Worm (Caenorhabditis elegans): ENCODE data around the gene snpc-3.4.
A peak's percentile ranks its signal among the peaks of the same experiment; 100 is the strongest.

snpc-3.4 gene

DNA sequence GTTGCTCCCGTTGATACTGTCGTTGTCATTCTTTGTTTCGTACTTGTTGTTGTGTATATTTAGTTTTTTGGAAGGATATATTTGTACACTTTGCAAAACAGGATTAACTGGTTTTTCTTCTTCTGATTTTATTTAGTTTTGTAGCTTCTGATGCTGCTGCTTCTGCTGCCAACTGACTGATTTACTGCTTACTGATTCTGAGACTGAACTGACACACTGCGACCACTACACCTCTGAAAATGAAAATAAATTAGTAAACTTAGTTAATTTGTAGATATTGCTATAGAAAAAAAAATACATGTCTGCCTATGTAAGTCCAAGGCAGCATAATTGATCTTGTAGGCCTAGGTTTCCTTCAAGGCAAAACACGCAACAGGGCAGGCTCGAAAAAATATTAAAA is 47.1 kb upstream of the snpc-3.4 start, which contains the start of gene R10E9.4:
Gene R10E9.4, minus strand, starts transcription at position 101 of the 400 bp plus-strand sequence.
- TF ChIP-seq jun-1 (tag; optimal IDR thresholded peaks at IDR 0.05) (no peak), ama-1 (optimal IDR thresholded peaks at IDR 0.05) (no peak), eor-1 (tag; optimal IDR thresholded peaks at IDR 0.05) (no peak), nhr-12 (tag; optimal IDR thresholded peaks at IDR 0.05) (no peak), fkh-2 (tag; optimal IDR thresholded peaks at IDR 0.05) (no peak), mml-1 (tag; optimal IDR thresholded peaks at IDR 0.05) (no peak), egl-27 (tag; optimal IDR thresholded peaks at IDR 0.05) (no peak), R02D3.7 (tag; optimal IDR thresholded peaks at IDR 0.05) (no peak), nhr-11 (tag; optimal IDR thresholded peaks at IDR 0.05) (no peak)

DNA sequence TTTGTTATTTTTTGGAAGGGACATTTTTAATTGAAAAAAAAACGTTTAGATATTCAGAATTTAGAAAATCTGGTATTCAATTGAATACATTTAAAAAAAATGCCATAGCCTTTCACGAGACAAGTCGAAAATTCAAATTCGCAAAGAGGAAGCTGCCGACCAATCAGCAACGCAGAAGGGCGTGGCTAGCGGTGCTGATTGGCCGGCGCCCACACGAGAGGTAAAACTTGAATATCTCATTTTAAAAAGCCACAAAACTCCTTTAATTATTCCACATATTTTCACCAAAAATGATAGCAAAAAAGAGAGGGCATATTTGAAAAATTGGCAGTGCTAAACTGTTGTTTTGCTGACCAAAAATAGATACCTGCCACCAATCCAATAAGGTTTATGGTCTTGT is 45.3 kb upstream of the snpc-3.4 start:
- no peak for TF ChIP-seq elt-1 (tag; optimal IDR thresholded peaks at IDR 0.05)
- peak; percentile 75 for TF ChIP-seq nfya-1 (tag; optimal IDR thresholded peaks at IDR 0.05; ENCODE audit: insufficient read depth)

DNA sequence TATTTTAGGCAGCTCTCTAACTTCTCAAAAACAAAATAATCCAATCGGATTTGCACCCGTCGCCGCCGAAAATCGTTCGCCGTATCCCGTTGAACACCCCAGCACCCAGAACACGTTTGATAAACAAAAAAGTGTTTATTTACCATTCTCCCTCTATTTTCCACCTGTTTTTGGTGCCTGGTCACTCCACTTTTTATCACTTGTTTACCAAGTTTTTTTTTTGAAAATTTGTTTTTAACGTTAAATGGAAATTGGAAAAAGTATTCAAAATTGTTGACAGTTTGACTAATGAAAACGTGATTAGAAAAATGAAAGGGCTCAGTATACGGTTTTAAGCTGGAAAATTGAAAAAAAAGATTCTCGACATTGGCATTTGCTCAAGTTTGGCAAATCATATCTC is 44.8 kb upstream of the snpc-3.4 start:
- TF ChIP-seq ztf-11 (tag; optimal IDR thresholded peaks at IDR 0.05) (no peak), R02D3.7 (tag; optimal IDR thresholded peaks at IDR 0.05) (no peak), pha-4 (tag; optimal IDR thresholded peaks at IDR 0.05) (peak; percentile 84), ceh-82 (tag; optimal IDR thresholded peaks at IDR 0.05) (no peak), nhr-11 (tag; optimal IDR thresholded peaks at IDR 0.05) (no peak)

DNA sequence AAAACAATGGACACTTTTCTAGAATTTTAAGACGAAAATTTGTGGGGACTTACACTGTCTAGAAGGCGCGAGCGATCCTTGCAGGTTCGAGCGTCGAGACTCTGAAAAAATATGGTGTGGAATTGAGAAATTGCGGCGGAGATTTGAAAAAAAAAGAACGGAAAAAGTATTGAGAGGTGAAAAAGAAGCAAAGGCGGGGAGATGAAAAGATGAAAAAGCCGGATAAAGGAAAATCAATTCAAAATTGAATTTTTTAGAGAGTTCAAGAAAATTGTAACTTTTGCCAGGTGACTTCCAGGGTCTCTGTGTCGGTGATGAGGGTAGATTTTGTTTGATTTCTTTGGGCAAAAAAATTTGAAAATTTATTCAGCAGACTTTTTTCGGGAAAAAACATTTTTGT is 43.5 kb upstream of the snpc-3.4 start, which contains the start of gene msi-1:
Gene msi-1, minus strand, starts transcription at position 101 of the 400 bp plus-strand sequence.
- no peak for TF ChIP-seq lin-15B (tag; optimal IDR thresholded peaks at IDR 0.05)
- no peak for TF ChIP-seq lsy-12 (tag; optimal IDR thresholded peaks at IDR 0.05)
- no peak for TF ChIP-seq nhr-12 (tag; optimal IDR thresholded peaks at IDR 0.05)
- TF ChIP-seq hmg-11 (tag; optimal IDR thresholded peaks at IDR 0.05), result peak; percentile 31
- no peak for TF ChIP-seq fkh-10 (GFP tag; optimal IDR thresholded peaks at IDR 0.05)

DNA sequence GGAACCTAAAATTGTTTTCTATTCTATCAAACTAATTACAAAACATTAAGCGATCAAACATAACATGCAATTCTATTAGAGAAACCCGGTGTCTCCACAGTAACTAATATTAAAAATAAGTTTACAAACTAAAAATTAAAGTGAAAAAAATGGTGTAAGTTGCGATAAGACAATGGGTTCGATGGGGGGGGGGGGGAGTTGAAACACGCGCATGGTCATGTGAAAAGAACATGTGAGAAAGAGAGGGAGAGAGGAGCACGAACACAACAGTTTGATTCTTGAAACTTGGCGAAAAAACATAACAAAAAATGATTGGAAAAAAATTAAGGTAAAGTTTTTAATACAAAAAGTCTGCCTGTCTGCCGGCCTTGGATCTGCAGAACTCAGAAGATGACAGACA is 42.8 kb upstream of the snpc-3.4 start:
- TF ChIP-seq nhr-43 (tag; optimal IDR thresholded peaks at IDR 0.05; ENCODE audit: poor library complexity, severe bottlenecking) (no peak), pha-4 (tag; optimal IDR thresholded peaks at IDR 0.05) (peak; percentile 5), lin-39 (tag; optimal IDR thresholded peaks at IDR 0.05) (no peak), mml-1 (tag; optimal IDR thresholded peaks at IDR 0.05) (no peak), elt-2 (tag; optimal IDR thresholded peaks at IDR 0.05) (peak; percentile 26), pqm-1 (tag; optimal IDR thresholded peaks at IDR 0.05) (no peak), ZK546.5 (tag; optimal IDR thresholded peaks at IDR 0.05) (no peak), jun-1 (tag; optimal IDR thresholded peaks at IDR 0.05) (no peak)

DNA sequence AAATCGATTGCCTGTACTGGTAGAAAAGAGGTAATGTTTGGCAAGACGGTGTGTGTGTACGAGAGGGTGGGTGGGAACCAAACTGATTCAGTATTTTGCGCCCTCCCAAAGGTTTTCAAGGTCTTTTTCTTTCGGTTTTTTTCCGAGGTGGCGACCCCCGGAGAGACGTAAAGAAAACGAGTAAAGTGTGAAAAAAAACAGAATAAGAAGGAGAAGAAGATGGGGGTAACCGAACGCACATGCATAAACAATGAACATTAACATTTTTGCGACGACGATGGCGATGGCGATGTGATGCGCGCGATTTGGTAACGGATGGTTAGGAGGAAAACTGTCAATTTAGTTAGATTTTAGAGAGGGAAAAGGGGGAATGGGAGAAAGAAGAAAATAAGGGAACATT is 41.4 kb upstream of the snpc-3.4 start:
- TF ChIP-seq pqm-1 (tag; optimal IDR thresholded peaks at IDR 0.05), result no peak
- no peak for TF ChIP-seq egl-27 (tag; optimal IDR thresholded peaks at IDR 0.05)
- TF ChIP-seq nhr-25 (tag; optimal IDR thresholded peaks at IDR 0.05), result peak; percentile 46
- peak; percentile 38 for TF ChIP-seq lin-39 (tag; optimal IDR thresholded peaks at IDR 0.05)
- no peak for TF ChIP-seq ztf-4 (tag; optimal IDR thresholded peaks at IDR 0.05)
- no peak for TF ChIP-seq ceh-9 (tag; optimal IDR thresholded peaks at IDR 0.05)
- TF ChIP-seq lin-15B (tag; optimal IDR thresholded peaks at IDR 0.05), result no peak
- TF ChIP-seq nhr-67 (tag; optimal IDR thresholded peaks at IDR 0.05), result no peak
- no peak for TF ChIP-seq nhr-11 (tag; optimal IDR thresholded peaks at IDR 0.05)
- no peak for TF ChIP-seq egl-5 (tag; optimal IDR thresholded peaks at IDR 0.05)
- TF ChIP-seq ZK546.5 (tag; optimal IDR thresholded peaks at IDR 0.05), result no peak
- TF ChIP-seq lsy-12 (tag; optimal IDR thresholded peaks at IDR 0.05), result no peak
- TF ChIP-seq pha-4 (tag; optimal IDR thresholded peaks at IDR 0.05), result peak; percentile 25
- TF ChIP-seq sea-2 (GFP tag; optimal IDR thresholded peaks at IDR 0.05), result no peak
- no peak for TF ChIP-seq hmg-11 (tag; optimal IDR thresholded peaks at IDR 0.05)

DNA sequence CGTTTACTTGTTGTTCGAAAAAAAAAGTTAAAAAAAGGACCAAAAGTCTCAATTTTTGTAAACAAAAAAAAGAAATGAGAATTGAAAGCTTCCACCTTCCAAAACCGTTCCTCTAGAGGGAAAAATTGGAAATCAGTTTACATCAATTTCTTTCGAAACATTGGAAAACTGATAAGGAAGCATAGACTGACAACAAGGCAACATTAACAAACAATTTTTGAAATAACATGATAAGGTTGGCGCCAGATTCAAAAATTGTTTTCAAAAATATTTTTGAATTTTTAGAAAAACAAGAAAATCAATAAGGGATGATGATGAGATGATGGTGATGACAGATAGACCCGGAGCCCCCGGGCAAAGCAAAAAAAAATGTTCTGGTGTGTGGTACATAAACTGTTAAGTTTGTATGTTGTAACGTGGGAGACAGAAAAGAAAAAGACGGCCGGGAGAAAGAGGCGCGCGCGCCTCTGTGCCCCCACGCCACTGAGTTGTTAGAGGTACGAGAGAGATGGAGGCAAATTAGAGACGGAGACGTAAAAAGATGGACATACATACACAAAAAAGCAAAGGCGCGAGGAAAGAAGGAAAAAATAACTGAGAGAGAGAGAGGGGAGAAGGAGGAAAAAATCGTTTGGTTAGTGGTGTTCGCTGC is 39.7 kb upstream of the snpc-3.4 start:
- TF ChIP-seq aly-2 (tag; optimal IDR thresholded peaks at IDR 0.05), result no peak
- peak; percentile 38 for TF ChIP-seq lsy-12 (tag; optimal IDR thresholded peaks at IDR 0.05)
- TF ChIP-seq snpc-4 (tag; optimal IDR thresholded peaks at IDR 0.05), result peak; percentile 72
- TF ChIP-seq nhr-67 (tag; optimal IDR thresholded peaks at IDR 0.05), result no peak
- peak; percentile 41 for TF ChIP-seq unc-62 (GFP tag; optimal IDR thresholded peaks at IDR 0.05)
- no peak for TF ChIP-seq unc-39 (tag; optimal IDR thresholded peaks at IDR 0.05)
- TF ChIP-seq pqm-1 (tag; optimal IDR thresholded peaks at IDR 0.05), result peak; percentile 26
- peak; percentile 27 for TF ChIP-seq lin-15B (tag; optimal IDR thresholded peaks at IDR 0.05)
- no peak for TF ChIP-seq fkh-2 (tag; optimal IDR thresholded peaks at IDR 0.05)
- peak; percentile 17 for TF ChIP-seq ceh-28 (tag; optimal IDR thresholded peaks at IDR 0.05)
- no peak for TF ChIP-seq ceh-82 (tag; optimal IDR thresholded peaks at IDR 0.05)
- peak; percentile 16 for TF ChIP-seq skn-1 (tag; optimal IDR thresholded peaks at IDR 0.05)
- TF ChIP-seq ama-1 (optimal IDR thresholded peaks at IDR 0.05), result no peak
- TF ChIP-seq eor-1 (tag; optimal IDR thresholded peaks at IDR 0.05), result no peak
- no peak for TF ChIP-seq jun-1 (tag; optimal IDR thresholded peaks at IDR 0.05)
- TF ChIP-seq zag-1 (tag; optimal IDR thresholded peaks at IDR 0.05), result no peak
- TF ChIP-seq daf-12 (tag; optimal IDR thresholded peaks at IDR 0.05), result no peak
- TF ChIP-seq lin-39 (tag; optimal IDR thresholded peaks at IDR 0.05), result peak; percentile 60
- no peak for TF ChIP-seq nhr-77 (tag; optimal IDR thresholded peaks at IDR 0.05)
- TF ChIP-seq ztf-11 (tag; optimal IDR thresholded peaks at IDR 0.05), result no peak
- no peak for TF ChIP-seq sea-2 (GFP tag; optimal IDR thresholded peaks at IDR 0.05)
- peak; percentile 14 for TF ChIP-seq nhr-25 (tag; optimal IDR thresholded peaks at IDR 0.05)
- TF ChIP-seq egl-27 (tag; optimal IDR thresholded peaks at IDR 0.05), result no peak
